Fruit fly (Drosophila melanogaster): Measurements from ENCODE around the gene Neb-cGP.

The Neb-cGP gene

DNA sequence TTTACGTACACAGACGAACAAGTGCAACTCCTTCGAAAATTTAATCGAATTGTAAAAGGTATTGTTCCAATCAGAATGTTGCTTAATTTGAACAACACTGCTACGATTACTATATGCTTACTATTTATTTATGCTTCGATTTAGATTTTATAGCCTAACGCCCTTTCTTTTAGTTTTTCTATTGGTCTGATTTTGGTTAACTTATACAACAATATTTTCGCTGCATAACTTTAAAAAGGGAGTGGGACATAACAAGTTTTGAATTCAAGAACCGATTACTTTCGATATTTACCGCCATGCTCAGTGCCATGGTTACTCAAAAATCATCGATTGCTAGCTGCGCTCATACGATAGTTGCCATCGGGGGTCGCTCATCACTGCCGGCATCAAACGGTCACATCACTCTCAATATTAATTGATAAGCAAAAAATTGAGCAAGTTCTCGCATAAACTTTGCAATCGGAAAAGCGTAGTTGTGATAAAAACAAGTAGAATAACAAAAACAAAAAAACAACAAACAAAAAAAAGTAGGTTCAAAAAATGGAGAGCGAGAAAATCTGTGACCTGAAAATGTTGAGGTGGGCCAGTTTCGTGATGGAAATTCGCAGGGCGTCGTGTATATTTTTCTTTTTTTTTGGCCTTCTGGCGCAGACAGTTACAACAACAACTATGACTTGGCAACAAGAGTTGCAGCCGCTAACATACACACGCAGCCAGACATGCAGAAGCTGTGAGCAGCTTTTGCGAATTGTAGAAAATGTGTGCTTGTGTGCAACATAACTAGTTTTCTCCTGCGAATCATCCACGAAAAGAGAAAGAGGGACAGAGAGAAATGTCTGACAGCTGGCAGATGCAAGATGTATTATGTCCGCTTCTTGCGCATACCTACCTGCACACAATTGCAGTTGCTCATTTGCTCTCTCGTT lies 18.2 kb downstream of the Neb-cGP start, which contains the start of the genes CG2887 and PPP4R2r (continued):
- TF ChIP-seq Sry-δ (GFP tag; optimal IDR thresholded peaks at IDR 0.05), result peak; percentile 96
- TF ChIP-seq CG12219 (GFP tag; optimal IDR thresholded peaks at IDR 0.05), result no peak
- TF ChIP-seq dmrt99B (tag; optimal IDR thresholded peaks at IDR 0.05), result no peak
- no peak for TF ChIP-seq fru (optimal IDR thresholded peaks at IDR 0.05)
- peak; percentile 51 for TF ChIP-seq vvl (GFP tag; IDR thresholded peaks at IDR 0.05)
- no peak for TF ChIP-seq tio (GFP tag; optimal IDR thresholded peaks at IDR 0.05)
- TF ChIP-seq CG7372 (GFP tag; IDR thresholded peaks at IDR 0.05), result no peak
- no peak for TF ChIP-seq Camta (GFP tag; optimal IDR thresholded peaks at IDR 0.05)
- TF ChIP-seq CG14667 (GFP tag; IDR thresholded peaks at IDR 0.05), result no peak
- no peak for TF ChIP-seq CG10565 (GFP tag; optimal IDR thresholded peaks at IDR 0.05)
- peak; percentile 29 for TF ChIP-seq exex (tag; optimal IDR thresholded peaks at IDR 0.05)
- TF ChIP-seq CG8765 (GFP tag; IDR thresholded peaks at IDR 0.05), result no peak
- no peak for TF ChIP-seq stc (GFP tag; IDR thresholded peaks at IDR 0.05)
- no peak for TF ChIP-seq CG17385 (GFP tag; optimal IDR thresholded peaks at IDR 0.05)
- no peak for TF ChIP-seq CG3065 (GFP tag; optimal IDR thresholded peaks at IDR 0.05)
- no peak for TF ChIP-seq CG7928 (GFP tag; optimal IDR thresholded peaks at IDR 0.05)
- no peak for TF ChIP-seq CG13424 (tag; optimal IDR thresholded peaks at IDR 0.05)
- no peak for TF ChIP-seq CG13775 (GFP tag; optimal IDR thresholded peaks at IDR 0.05)

DNA sequence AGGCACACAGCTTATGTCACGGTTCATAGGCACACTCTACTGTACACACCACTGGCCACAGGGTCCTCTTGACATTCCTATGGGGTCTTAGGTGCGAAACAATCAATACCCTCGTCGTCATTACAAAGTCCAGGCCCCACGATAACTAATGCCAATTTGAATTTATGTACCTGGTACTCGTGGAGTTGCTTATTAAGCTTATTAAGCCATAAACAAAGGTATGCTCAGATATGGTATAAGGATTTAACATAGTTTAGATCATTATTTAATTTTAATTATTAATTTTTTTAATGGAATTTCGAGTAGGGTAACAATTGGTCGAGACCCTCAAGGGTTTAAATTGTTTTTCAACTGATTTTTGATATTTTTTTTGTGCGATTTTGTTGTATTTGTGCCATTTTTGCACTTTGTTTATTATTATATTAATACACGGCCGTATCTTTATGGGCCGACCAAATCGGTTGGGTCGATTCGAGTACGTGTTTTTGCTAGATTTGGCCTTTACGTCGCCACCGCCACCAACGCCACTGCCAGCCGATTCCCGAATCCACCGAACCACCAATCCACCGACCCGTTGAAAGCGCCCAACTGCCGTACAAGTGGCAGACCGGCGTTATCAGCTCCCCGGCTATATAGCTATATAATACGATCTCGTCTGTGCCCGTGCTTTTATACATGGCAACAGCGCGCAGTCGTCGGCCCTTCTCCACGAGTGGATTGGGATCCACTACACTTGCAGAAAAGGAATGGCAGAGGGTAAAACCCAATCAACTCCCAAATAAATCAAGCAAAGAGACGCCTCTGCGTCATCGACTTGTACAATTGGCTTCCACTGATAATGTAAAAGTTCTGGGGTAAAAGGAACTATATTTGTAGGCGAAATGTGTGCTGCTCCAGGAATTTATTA lies 23.9 kb downstream of the Neb-cGP start:
- TF ChIP-seq CG18619 (GFP tag; optimal IDR thresholded peaks at IDR 0.05) (no peak), CG12236 (GFP tag; optimal IDR thresholded peaks at IDR 0.05) (no peak), unpg (GFP tag; optimal IDR thresholded peaks at IDR 0.05) (no peak), luna (GFP tag; optimal IDR thresholded peaks at IDR 0.05) (no peak), CG3281 (GFP tag; optimal IDR thresholded peaks at IDR 0.05) (peak; percentile 8), D19B (GFP tag; optimal IDR thresholded peaks at IDR 0.05) (peak; percentile 93), Gsc (GFP tag; IDR thresholded peaks at IDR 0.05) (no peak), CG18599 (GFP tag; optimal IDR thresholded peaks at IDR 0.05) (peak; percentile 9), h (optimal IDR thresholded peaks at IDR 0.05) (no peak), Deaf1 (tag; optimal IDR thresholded peaks at IDR 0.05) (peak; percentile 30), Hr39 (optimal IDR thresholded peaks at IDR 0.05) (no peak), CG34376 (GFP tag; optimal IDR thresholded peaks at IDR 0.05) (peak; percentile 50), Taf1 (GFP tag; IDR thresholded peaks at IDR 0.05) (no peak), Dbx (GFP tag; IDR thresholded peaks at IDR 0.05) (0 out of 3 replicates have a peak, but pooled peaks have one; percentile 18), CG2116 (GFP tag; optimal IDR thresholded peaks at IDR 0.05) (no peak), CG3838 (GFP tag; optimal IDR thresholded peaks at IDR 0.05) (no peak), CG15011 (GFP tag; optimal IDR thresholded peaks at IDR 0.05) (no peak), danr (GFP tag; IDR thresholded peaks at IDR 0.05) (no peak), CG1792 (GFP tag; optimal IDR thresholded peaks at IDR 0.05) (no peak), knrl (GFP tag; IDR thresholded peaks at IDR 0.05; ENCODE audit: partially characterized antibody) (no peak), NFAT (GFP tag; IDR thresholded peaks at IDR 0.05) (no peak), Lpt (GFP tag; optimal IDR thresholded peaks at IDR 0.05) (no peak), exex (tag; optimal IDR thresholded peaks at IDR 0.05) (peak; percentile 51), Hey (tag; optimal IDR thresholded peaks at IDR 0.05) (peak; percentile 51), cwo (GFP tag; optimal IDR thresholded peaks at IDR 0.05) (peak; percentile 33), Hr3 (GFP tag; optimal IDR thresholded peaks at IDR 0.05) (no peak), so (GFP tag; IDR thresholded peaks at IDR 0.05) (no peak), CG17802 (tag; optimal IDR thresholded peaks at IDR 0.05) (no peak), CG2202 (tag; optimal IDR thresholded peaks at IDR 0.05) (no peak), ap (GFP tag; IDR thresholded peaks at IDR 0.05) (no peak), CG32532 (GFP tag; IDR thresholded peaks at IDR 0.05) (0 out of 2 replicates have a peak, but pooled peaks have one; percentile 37)
